Worm (Caenorhabditis elegans) whole organism, L2 larva: Measurements from ENCODE around the gene nhr-126.

Source experiments
- ama-1 ChIP-seq: fragments of 150-350 bp; optimal IDR thresholded peaks from 2 replicates; lab custom pipeline; 2018; ENCODE audit warnings: inconsistent platforms
- unc-62 ChIP-seq: fragments of 150-350 bp; optimal IDR thresholded peaks from 2 replicates; lab custom pipeline; 2014; ENCODE audit warnings: missing biosample characterization, missing genetic modification reagents, missing genetic modification characterization

- no peak for TF ChIP-seq unc-62 (GFP tag; lab: Kevin White, UChicago)
- TF ChIP-seq ama-1 (lab: Kevin White, UChicago): no peak
Measured at ce11 chrV:2181738-2182137, 47.1 kb upstream of the nhr-126 start, which contains the start of gene srbc-16.
